Fruit fly (Drosophila melanogaster): ENCODE results near the gene Ptp10D.

dm6 chrX:11658181-11658842 is 36.5 kb downstream of the Ptp10D start:
- peak in 1 of 2 experiments; percentile 36 for TF ChIP-seq foxo (GFP tag; optimal IDR thresholded peaks at IDR 0.05)
- no peak for TF ChIP-seq CG9705 (GFP tag; optimal IDR thresholded peaks at IDR 0.05)
- no peak for TF ChIP-seq OdsH (GFP tag; optimal IDR thresholded peaks at IDR 0.05)
- no peak for TF ChIP-seq dmrt93B (GFP tag; optimal IDR thresholded peaks at IDR 0.05)
- no peak for TF ChIP-seq psq (GFP tag; optimal IDR thresholded peaks at IDR 0.05)
- no peak for TF ChIP-seq Dfd (GFP tag; optimal IDR thresholded peaks at IDR 0.05)
- no peak for TF ChIP-seq Hnf4 (GFP tag; optimal IDR thresholded peaks at IDR 0.05)
- no peak for TF ChIP-seq ey (GFP tag; optimal IDR thresholded peaks at IDR 0.05)
- TF ChIP-seq dl (GFP tag; optimal IDR thresholded peaks at IDR 0.05; ENCODE audit: insufficient read depth in 1 of 2, partially characterized antibody in 2 of 2) = no peak
- TF ChIP-seq lola (GFP tag; optimal IDR thresholded peaks at IDR 0.05) = no peak
